Worm (Caenorhabditis elegans) whole organism, L4 larva: Measurements from ENCODE around the gene Y40B10A.5.

Experiments
- aly-2 ChIP-seq: sonication (generic microtip); optimal IDR thresholded peaks from 2 replicates; lab custom pipeline; 2018; ENCODE audit warnings: missing biosample characterization, missing genetic modification characterization
- ama-1 ChIP-seq: fragments of 150-350 bp; optimal IDR thresholded peaks from 2 replicates; lab custom pipeline; 2014; ENCODE audit warnings: inconsistent platforms, mixed read lengths
- ceh-82 ChIP-seq: sonication (generic microtip); optimal IDR thresholded peaks from 2 replicates; lab custom pipeline; 2017; ENCODE audit warnings: missing biosample characterization, missing genetic modification characterization
- daf-19 ChIP-seq: fragments of 200-800 bp; sonication (Bioruptor generic); conservative IDR thresholded peaks from 2 replicates; pipeline ENCODE4 v1.3.6; 2022; ENCODE audit warnings: missing genetic modification characterization, missing compliant biosample characterization
- fkh-10 ChIP-seq: fragments of 150-350 bp; optimal IDR thresholded peaks from 2 replicates; lab custom pipeline; 2014; ENCODE audit warnings: missing biosample characterization, missing genetic modification reagents, missing genetic modification characterization
- fos-1 ChIP-seq: fragments of 150-350 bp; optimal IDR thresholded peaks from 2 replicates; lab custom pipeline; 2014; ENCODE audit warnings: missing biosample characterization, missing genetic modification characterization
- gei-8 ChIP-seq: fragments of 200-800 bp; sonication (Bioruptor generic); optimal IDR thresholded peaks from 2 replicates; lab custom pipeline; 2018; ENCODE audit warnings: mild to moderate bottlenecking, missing genetic modification characterization, missing compliant biosample characterization
- hmg-1.1 ChIP-seq: fragments of 200-800 bp; sonication (Bioruptor generic); IDR thresholded peaks from 2 replicates; pipeline ENCODE4 v1.3.6; 2022; ENCODE audit warnings: missing genetic modification reagents, missing genetic modification characterization, missing compliant biosample characterization
- mdl-1 ChIP-seq, 2 experiments: fragments of 150-350 bp in 1 of 2; sonication (generic microtip) in 1 of 2; optimal IDR thresholded peaks; 2 replicates each; lab custom pipeline; 2014 to 2017; ENCODE audit warnings: missing biosample characterization in 2 of 2, missing genetic modification characterization in 2 of 2
- mes-2 ChIP-seq: sonication (generic microtip); optimal IDR thresholded peaks from 2 replicates; lab custom pipeline; 2016; ENCODE audit warnings: missing genotype, mild to moderate bottlenecking, missing genetic modification characterization, missing compliant biosample characterization; ENCODE audit not compliant: poor library complexity, severe bottlenecking
- nhr-10 ChIP-seq: fragments of 150-350 bp; optimal IDR thresholded peaks from 2 replicates; lab custom pipeline; 2014; ENCODE audit warnings: missing biosample characterization, missing genetic modification characterization
- nhr-76 ChIP-seq: fragments of 150-350 bp; optimal IDR thresholded peaks from 2 replicates; lab custom pipeline; 2014; ENCODE audit warnings: missing biosample characterization, missing genetic modification characterization
- unc-62 ChIP-seq, 3 experiments: fragments of 150-350 bp in 1 of 3; sonication (generic microtip); optimal IDR thresholded peaks in 2 of 3; peaks in 1 of 3; 1 replicate in 1 of 3; 2 replicates in 2 of 3; lab custom pipeline; 2014 to 2017; ENCODE audit warnings: missing biosample characterization in 3 of 3, missing genetic modification characterization in 3 of 3, missing genetic modification reagents in 3 of 3, missing genotype in 1 of 3

DNA sequence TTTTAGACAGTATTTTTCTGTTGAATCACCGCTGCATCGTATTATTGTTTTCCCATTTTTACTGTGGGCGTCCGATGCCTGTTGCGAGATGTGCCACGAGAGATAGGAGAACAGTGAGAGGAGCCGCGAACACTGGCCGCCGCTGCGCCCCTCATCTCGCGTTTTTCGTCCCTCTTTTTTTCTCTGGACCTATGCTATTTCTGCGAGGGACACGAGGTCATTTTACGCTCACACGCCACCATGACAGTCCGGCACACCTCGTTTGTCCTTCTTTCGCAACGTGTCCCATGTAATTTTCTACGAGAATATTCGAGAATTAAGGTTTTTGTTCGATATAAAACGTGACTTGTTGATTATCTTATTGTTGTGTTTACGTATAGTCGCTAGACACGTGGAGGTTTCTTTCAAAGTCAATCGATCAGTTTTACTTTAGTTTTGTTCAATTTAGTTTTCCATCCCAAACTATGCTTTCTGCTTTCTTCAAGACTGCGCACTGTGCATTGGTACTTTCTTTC is 22.2 kb upstream of the Y40B10A.5 start, which contains the start of gene lbp-9:
- TF ChIP-seq fos-1 (tag; lab: Kevin White, UChicago) (no peak), hmg-1.1 (GFP tag; lab: Robert Waterston, UW) (peak; percentile 55; the same call in 1 of the 2 replicates), fkh-10 (GFP tag; lab: Kevin White, UChicago) (no peak), aly-2 (no peak), unc-62 (GFP tag; optimal IDR thresholded peaks at IDR 0.05 in 1 of 2; lab: Kevin White, UChicago) (no peak), unc-62 (tag; optimal IDR thresholded peaks at IDR 0.05; lab: Kevin White, UChicago) (no peak), ama-1 (lab: Kevin White, UChicago) (peak; percentile 23), nhr-10 (tag; lab: Kevin White, UChicago) (no peak), ceh-82 (tag; lab: Kevin White, UChicago) (no peak), mes-2 (tag; lab: Kevin White, UChicago) (peak; percentile 46), nhr-76 (tag; lab: Kevin White, UChicago) (no peak), mdl-1 (tag; optimal IDR thresholded peaks at IDR 0.05; lab: Kevin White, UChicago) (peak in 1 of 2 experiments; percentile 88), gei-8 (GFP tag; lab: Kevin White, UChicago) (no peak), daf-19 (GFP tag; lab: Robert Waterston, UW) (no peak)
